Worm (Caenorhabditis elegans) whole organism, L2 larva: ENCODE results near the gene eng-1.
A peak's percentile ranks its signal among the peaks of the same experiment; 100 is the strongest.

Experiments
- C34F6.9 ChIP-seq: fragments of 150-350 bp; optimal IDR thresholded peaks from 2 replicates; lab custom pipeline; 2014; ENCODE audit warnings: missing biosample characterization, missing genetic modification characterization
- F13H6.1 ChIP-seq: sonication (generic microtip); optimal IDR thresholded peaks from 2 replicates; lab custom pipeline; 2016; ENCODE audit warnings: missing genetic modification characterization, missing compliant biosample characterization
- R02D3.7 ChIP-seq: fragments of 150-350 bp; optimal IDR thresholded peaks from 2 replicates; lab custom pipeline; 2014; ENCODE audit warnings: missing biosample characterization, missing genetic modification characterization
- Y55F3AM.14 ChIP-seq: fragments of 200-800 bp; sonication (Bioruptor generic); optimal IDR thresholded peaks from 2 replicates; lab custom pipeline; 2018; ENCODE audit warnings: mild to moderate bottlenecking, missing genetic modification characterization, missing compliant biosample characterization
- ZK546.5 ChIP-seq: sonication (generic microtip); optimal IDR thresholded peaks from 2 replicates; lab custom pipeline; 2017; ENCODE audit warnings: missing biosample characterization, missing genetic modification characterization
- alr-1 ChIP-seq: fragments of 150-350 bp; optimal IDR thresholded peaks from 2 replicates; lab custom pipeline; 2014; ENCODE audit warnings: missing biosample characterization, missing genetic modification characterization
- aly-2 ChIP-seq: fragments of 150-350 bp; optimal IDR thresholded peaks from 2 replicates; lab custom pipeline; 2014; ENCODE audit warnings: missing biosample characterization, missing genetic modification characterization
- ama-1 ChIP-seq: fragments of 150-350 bp; optimal IDR thresholded peaks from 2 replicates; lab custom pipeline; 2018; ENCODE audit warnings: inconsistent platforms
- blmp-1 ChIP-seq: sonication (generic microtip); optimal IDR thresholded peaks from 2 replicates; lab custom pipeline; 2017; ENCODE audit warnings: missing genetic modification characterization, mild to moderate bottlenecking, missing compliant biosample characterization, antibody characterized with exemption, moderate library complexity; ENCODE audit not compliant: insufficient read depth
- ceh-16 ChIP-seq: fragments of 150-350 bp; optimal IDR thresholded peaks from 2 replicates; lab custom pipeline; 2014; ENCODE audit warnings: missing biosample characterization, missing genetic modification characterization
- ceh-82 ChIP-seq: fragments of 150-350 bp; optimal IDR thresholded peaks from 2 replicates; lab custom pipeline; 2014; ENCODE audit warnings: missing biosample characterization, missing genetic modification characterization
- crh-2 ChIP-seq: sonication (generic microtip); optimal IDR thresholded peaks from 2 replicates; lab custom pipeline; 2017; ENCODE audit warnings: missing biosample characterization, missing genetic modification characterization
- dmd-4 ChIP-seq: sonication (generic microtip); optimal IDR thresholded peaks from 2 replicates; lab custom pipeline; 2017; ENCODE audit warnings: missing biosample characterization, missing genetic modification characterization
- egl-27 ChIP-seq: sonication (generic microtip); optimal IDR thresholded peaks from 3 replicates; lab custom pipeline; 2017; ENCODE audit warnings: missing biosample characterization, missing genetic modification reagents, missing genetic modification characterization
- elt-1 ChIP-seq: fragments of 150-350 bp; optimal IDR thresholded peaks from 2 replicates; lab custom pipeline; 2014; ENCODE audit warnings: missing biosample characterization, missing genetic modification characterization
- elt-3 ChIP-seq: sonication (generic microtip); optimal IDR thresholded peaks from 2 replicates; lab custom pipeline; 2017; ENCODE audit warnings: missing biosample characterization, missing genetic modification characterization
- fos-1 ChIP-seq: fragments of 150-350 bp; optimal IDR thresholded peaks from 2 replicates; lab custom pipeline; 2014; ENCODE audit warnings: missing biosample characterization, missing genetic modification characterization
- gmeb-1 ChIP-seq: fragments of 150-350 bp; optimal IDR thresholded peaks from 2 replicates; lab custom pipeline; 2014; ENCODE audit warnings: missing biosample characterization, missing genetic modification characterization
- lin-11 ChIP-seq: fragments of 150-350 bp; sonication (generic microtip); optimal IDR thresholded peaks from 2 replicates; lab custom pipeline; 2014; ENCODE audit warnings: missing biosample characterization, missing genetic modification characterization, inconsistent platforms, mixed read lengths
- lin-13 ChIP-seq: fragments of 150-350 bp; optimal IDR thresholded peaks from 2 replicates; lab custom pipeline; 2014; ENCODE audit warnings: missing biosample characterization, missing genetic modification reagents, missing genetic modification characterization
- lin-39 ChIP-seq: fragments of 150-350 bp; optimal IDR thresholded peaks from 2 replicates; lab custom pipeline; 2014; ENCODE audit warnings: missing biosample characterization, missing genetic modification reagents, missing genetic modification characterization
- lsy-2 ChIP-seq, 2 experiments: fragments of 150-350 bp in 1 of 2; sonication (generic microtip) in 1 of 2; optimal IDR thresholded peaks; 2 replicates each; lab custom pipeline; 2014 to 2017; ENCODE audit warnings: missing biosample characterization in 2 of 2, missing genetic modification characterization in 2 of 2
- mab-5 ChIP-seq: fragments of 150-350 bp; optimal IDR thresholded peaks from 2 replicates; lab custom pipeline; 2014; ENCODE audit warnings: missing biosample characterization, missing genetic modification characterization
- mbf-1 ChIP-seq: sonication (generic microtip); optimal IDR thresholded peaks from 2 replicates; lab custom pipeline; 2017; ENCODE audit warnings: missing biosample characterization, missing genetic modification characterization
- mdl-1 ChIP-seq, 2 experiments: fragments of 150-350 bp in 1 of 2; sonication (generic microtip) in 1 of 2; optimal IDR thresholded peaks; 2 replicates each; lab custom pipeline; 2017; ENCODE audit warnings: missing biosample characterization in 2 of 2, missing genetic modification characterization in 2 of 2
- nhr-10 ChIP-seq: sonication (generic microtip); optimal IDR thresholded peaks from 2 replicates; lab custom pipeline; 2017; ENCODE audit warnings: missing biosample characterization, missing genetic modification characterization
- nhr-11 ChIP-seq: fragments of 150-350 bp; optimal IDR thresholded peaks from 2 replicates; lab custom pipeline; 2014; ENCODE audit warnings: missing biosample characterization, missing genetic modification characterization
- nhr-12 ChIP-seq: fragments of 150-350 bp; optimal IDR thresholded peaks from 2 replicates; lab custom pipeline; 2014; ENCODE audit warnings: missing biosample characterization, missing genetic modification characterization
- nhr-129 ChIP-seq: fragments of 150-350 bp; optimal IDR thresholded peaks from 2 replicates; lab custom pipeline; 2014; ENCODE audit warnings: missing biosample characterization, missing genetic modification characterization
- nhr-21 ChIP-seq: fragments of 150-350 bp; optimal IDR thresholded peaks from 2 replicates; lab custom pipeline; 2014; ENCODE audit warnings: missing biosample characterization, missing genetic modification characterization
- nhr-23 ChIP-seq: fragments of 150-350 bp; optimal IDR thresholded peaks from 2 replicates; lab custom pipeline; 2014; ENCODE audit warnings: missing biosample characterization, missing genetic modification reagents, missing genetic modification characterization
- nhr-237 ChIP-seq: fragments of 150-350 bp; optimal IDR thresholded peaks from 2 replicates; lab custom pipeline; 2014; ENCODE audit warnings: missing biosample characterization, missing genetic modification characterization
- nhr-25 ChIP-seq: fragments of 150-350 bp; sonication (generic microtip); optimal IDR thresholded peaks from 3 replicates; lab custom pipeline; 2014; ENCODE audit warnings: missing biosample characterization, missing genetic modification characterization
- nhr-6 ChIP-seq: fragments of 150-350 bp; optimal IDR thresholded peaks from 2 replicates; lab custom pipeline; 2014; ENCODE audit warnings: missing biosample characterization, missing genetic modification characterization
- nhr-77 ChIP-seq: fragments of 150-350 bp; optimal IDR thresholded peaks from 2 replicates; lab custom pipeline; 2014; ENCODE audit warnings: missing biosample characterization, missing genetic modification characterization
- peb-1 ChIP-seq: fragments of 150-350 bp; optimal IDR thresholded peaks from 2 replicates; lab custom pipeline; 2014; ENCODE audit warnings: missing biosample characterization, missing genetic modification characterization
- sem-4 ChIP-seq: fragments of 150-350 bp; optimal IDR thresholded peaks from 2 replicates; lab custom pipeline; 2014; ENCODE audit warnings: missing biosample characterization, missing genetic modification reagents, missing genetic modification characterization
- skn-1 ChIP-seq: sonication (generic microtip); optimal IDR thresholded peaks from 2 replicates; lab custom pipeline; 2017; ENCODE audit warnings: missing biosample characterization, missing genetic modification characterization
- sma-3 ChIP-seq: sonication (generic microtip); optimal IDR thresholded peaks from 2 replicates; lab custom pipeline; 2016; ENCODE audit warnings: missing genetic modification reagents, missing genetic modification characterization, missing compliant biosample characterization
- sma-9 ChIP-seq, 2 experiments: fragments of 150-350 bp in 1 of 2; sonication (generic microtip) in 1 of 2; optimal IDR thresholded peaks; 2 replicates each; lab custom pipeline; 2014 to 2016; ENCODE audit warnings: missing genetic modification characterization in 2 of 2, mild to moderate bottlenecking in 1 of 2, missing biosample characterization in 1 of 2, missing compliant biosample characterization in 1 of 2, missing genetic modification reagents in 1 of 2, moderate library complexity in 1 of 2
- snpc-4 ChIP-seq: fragments of 150-350 bp; optimal IDR thresholded peaks from 2 replicates; lab custom pipeline; 2014; ENCODE audit warnings: missing biosample characterization, missing genetic modification characterization
- unc-39 ChIP-seq: fragments of 150-350 bp; optimal IDR thresholded peaks from 2 replicates; lab custom pipeline; 2014; ENCODE audit warnings: missing biosample characterization, missing genetic modification characterization
- unc-55 ChIP-seq: fragments of 150-350 bp; sonication (generic microtip); optimal IDR thresholded peaks from 3 replicates; lab custom pipeline; 2014; ENCODE audit warnings: missing biosample characterization, missing genetic modification reagents, missing genetic modification characterization
- unc-62 ChIP-seq: fragments of 150-350 bp; optimal IDR thresholded peaks from 2 replicates; lab custom pipeline; 2014; ENCODE audit warnings: missing biosample characterization, missing genetic modification reagents, missing genetic modification characterization
- zag-1 ChIP-seq: fragments of 150-350 bp; optimal IDR thresholded peaks from 2 replicates; lab custom pipeline; 2014; ENCODE audit warnings: missing biosample characterization, missing genetic modification characterization
- ztf-1 ChIP-seq: fragments of 200-800 bp; sonication (Bioruptor generic); conservative IDR thresholded peaks from 2 replicates; pipeline ENCODE4 v1.3.6; 2022; ENCODE audit warnings: missing genetic modification characterization, missing compliant biosample characterization
- ztf-11 ChIP-seq: sonication (generic microtip); optimal IDR thresholded peaks from 2 replicates; lab custom pipeline; 2017; ENCODE audit warnings: missing biosample characterization, missing genetic modification characterization
- ztf-4 ChIP-seq: fragments of 150-350 bp; optimal IDR thresholded peaks from 2 replicates; lab custom pipeline; 2014; ENCODE audit warnings: missing biosample characterization, missing genetic modification characterization

The eng-1 gene

ce11 chrIII:5868401-5868800 lies at the start of gene eng-1:
Gene eng-1, minus strand, starts transcription at chrIII:5868501.
- TF ChIP-seq nhr-77 (tag; lab: Kevin White, UChicago): no peak
- TF ChIP-seq nhr-25 (tag; lab: Kevin White, UChicago): no peak
- no peak for TF ChIP-seq lin-11
- TF ChIP-seq sem-4 (tag; lab: Kevin White, UChicago): no peak
- TF ChIP-seq nhr-21 (tag; lab: Kevin White, UChicago): no peak
- no peak for TF ChIP-seq sma-3 (GFP tag; lab: Kevin White, UChicago)
- TF ChIP-seq ceh-16 (tag; lab: Kevin White, UChicago): no peak
- TF ChIP-seq nhr-129 (tag; lab: Kevin White, UChicago): no peak
- TF ChIP-seq mbf-1 (tag; lab: Kevin White, UChicago): no peak
- no peak for TF ChIP-seq R02D3.7 (tag; lab: Kevin White, UChicago)
- no peak for TF ChIP-seq nhr-11 (tag; lab: Kevin White, UChicago)
- no peak for TF ChIP-seq mab-5 (tag; lab: Kevin White, UChicago)

- TF ChIP-seq nhr-237 (tag; lab: Kevin White, UChicago) (no peak), nhr-11 (tag; lab: Kevin White, UChicago) (no peak), unc-62 (GFP tag; lab: Kevin White, UChicago) (no peak), alr-1 (tag; lab: Kevin White, UChicago) (no peak), fos-1 (peak; percentile 40), ztf-1 (GFP tag; lab: Robert Waterston, UW) (no peak), C34F6.9 (tag; lab: Kevin White, UChicago) (no peak), nhr-10 (tag; lab: Kevin White, UChicago) (no peak), dmd-4 (tag; lab: Kevin White, UChicago) (no peak), nhr-23 (no peak), nhr-77 (tag; lab: Kevin White, UChicago) (no peak), snpc-4 (tag; lab: Kevin White, UChicago) (no peak), gmeb-1 (tag; lab: Kevin White, UChicago) (peak; percentile 50), R02D3.7 (tag; lab: Kevin White, UChicago) (no peak), sma-3 (GFP tag; lab: Kevin White, UChicago) (peak; percentile 39), nhr-6 (tag; lab: Kevin White, UChicago) (no peak), sem-4 (tag; lab: Kevin White, UChicago) (no peak), nhr-21 (tag; lab: Kevin White, UChicago) (peak; percentile 72), unc-55 (GFP tag; lab: Kevin White, UChicago) (no peak), lin-13 (GFP tag; lab: Kevin White, UChicago) (peak; percentile 9), mab-5 (tag; lab: Kevin White, UChicago) (no peak), elt-1 (no peak), egl-27 (tag; lab: Kevin White, UChicago) (no peak), nhr-12 (tag; lab: Kevin White, UChicago) (no peak), mbf-1 (tag; lab: Kevin White, UChicago) (no peak), peb-1 (tag; lab: Kevin White, UChicago) (no peak), nhr-25 (tag; lab: Kevin White, UChicago) (peak; percentile 4), zag-1 (tag; lab: Kevin White, UChicago) (no peak), aly-2 (tag; lab: Kevin White, UChicago) (no peak), skn-1 (tag; lab: Kevin White, UChicago) (peak; percentile 89), ztf-11 (tag; lab: Kevin White, UChicago) (no peak), ceh-82 (tag; lab: Kevin White, UChicago) (no peak), lin-39 (tag; lab: Kevin White, UChicago) (no peak), lin-11 (no peak), crh-2 (peak; percentile 84), Y55F3AM.14 (no peak), lsy-2 (tag; optimal IDR thresholded peaks at IDR 0.05; lab: Kevin White, UChicago) (peak in 1 of 2 experiments; percentile 41), elt-3 (no peak), mdl-1 (tag; optimal IDR thresholded peaks at IDR 0.05; lab: Kevin White, UChicago) (no peak), unc-39 (tag; lab: Kevin White, UChicago) (no peak), F13H6.1 (peak; percentile 20), ama-1 (lab: Kevin White, UChicago) (peak; percentile 14), ceh-16 (tag; lab: Kevin White, UChicago) (no peak), ZK546.5 (tag; lab: Kevin White, UChicago) (no peak), ztf-4 (tag; lab: Kevin White, UChicago) (peak; percentile 26), sma-9 (GFP tag; optimal IDR thresholded peaks at IDR 0.05; lab: Kevin White, UChicago) (no peak), sma-9 (tag; optimal IDR thresholded peaks at IDR 0.05; lab: Kevin White, UChicago) (no peak), nhr-129 (tag; lab: Kevin White, UChicago) (no peak), blmp-1 (tag; lab: Kevin White, UChicago) (no peak)
Measured at ce11 chrIII:5917365-5917958, 49.2 kb upstream of the eng-1 start.
